Worm (Caenorhabditis elegans): ENCODE measurements around the gene Y17G7B.21.
A peak's percentile ranks its signal among the peaks of the same experiment; 100 is the strongest.

Gene Y17G7B.21

DNA sequence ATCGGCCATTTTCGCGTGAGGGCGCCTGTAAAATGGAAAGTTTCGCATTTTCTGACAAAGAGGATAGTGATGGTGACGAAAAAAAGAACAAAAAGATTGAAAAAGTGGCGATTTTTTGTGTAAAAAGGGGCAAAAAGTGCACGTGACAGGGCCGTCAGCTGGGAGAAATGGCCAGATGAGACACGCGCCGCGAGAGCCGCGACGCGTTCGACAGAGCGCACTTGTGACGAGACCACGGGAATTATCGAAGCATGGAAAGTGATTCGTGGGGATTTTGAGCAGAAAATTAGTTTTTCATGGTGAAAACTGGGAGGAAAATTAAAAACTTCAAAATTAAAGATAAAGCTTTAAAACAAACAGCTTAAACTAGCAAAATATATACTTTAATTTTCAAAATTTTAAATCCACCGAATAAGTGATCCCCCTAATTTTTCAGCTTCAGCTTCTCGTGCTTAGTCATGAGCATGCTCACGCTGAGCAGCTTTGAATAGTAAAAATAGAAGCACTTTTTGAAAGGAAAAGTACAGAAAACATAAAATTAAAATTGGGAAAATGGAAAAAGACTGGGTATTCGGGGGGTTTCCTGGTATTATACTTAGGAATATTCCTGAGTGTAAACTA, 9.8 kb downstream of the Y17G7B.21 start, which contains the start of gene W03C9.5 (continued):
- TF ChIP-seq Y53F4B.3 (GFP tag; IDR thresholded peaks at IDR 0.05): peak; percentile 55; the same call in 1 of the 2 replicates
- peak; percentile 72 for TF ChIP-seq F22D6.2 (tag; optimal IDR thresholded peaks at IDR 0.05)
- TF ChIP-seq cebp-1 (GFP tag; IDR thresholded peaks at IDR 0.05): peak; percentile 66
- TF ChIP-seq cebp-1 (tag; optimal IDR thresholded peaks at IDR 0.05): peak; percentile 88

DNA sequence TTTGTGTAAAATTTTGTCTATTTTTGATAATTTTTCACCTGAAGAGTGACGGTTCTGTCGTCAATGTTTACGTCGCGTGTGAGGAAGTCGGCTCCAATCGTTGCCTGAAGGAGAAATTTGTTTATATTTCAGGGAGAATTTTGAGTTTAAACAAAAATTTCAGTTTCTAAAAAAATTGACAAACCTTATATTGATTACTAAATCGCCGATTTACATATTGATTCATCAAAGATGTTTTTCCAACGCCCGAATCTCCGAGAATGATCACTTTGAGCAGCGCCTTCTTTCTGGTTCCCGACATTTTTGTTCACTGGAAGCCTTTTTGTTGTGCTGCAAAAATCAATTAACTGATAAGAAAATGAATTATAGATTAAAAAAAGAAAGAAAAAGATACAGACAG, 10.9 kb downstream of the Y17G7B.21 start, which contains the start of gene rab-7:
rab-7 (minus strand) TSS at position 330 of the 400 bp plus-strand sequence.
- TF ChIP-seq snpc-3.4 (tag; optimal IDR thresholded peaks at IDR 0.05) (no peak), F10E7.11 (tag; optimal IDR thresholded peaks at IDR 0.05) (peak; percentile 24), attf-3 (GFP tag; conservative IDR thresholded peaks at IDR 0.05) (no peak), dox-1 (GFP tag; IDR thresholded peaks at IDR 0.05) (no peak), F57C9.4 (tag; optimal IDR thresholded peaks at IDR 0.05) (no peak), T07F8.4 (tag; optimal IDR thresholded peaks at IDR 0.05) (no peak), egl-18 (GFP tag; IDR thresholded peaks at IDR 0.05) (no peak), atf-7 (tag; optimal IDR thresholded peaks at IDR 0.05) (peak; percentile 63), F57A8.1 (GFP tag; optimal IDR thresholded peaks at IDR 0.05) (no peak), ceh-58 (GFP tag; IDR thresholded peaks at IDR 0.05) (no peak), bed-1 (GFP tag; IDR thresholded peaks at IDR 0.05) (no peak), sdz-38 (tag; optimal IDR thresholded peaks at IDR 0.05) (no peak), D2030.7 (GFP tag; IDR thresholded peaks at IDR 0.05) (0 out of 2 replicates have a peak, but pooled peaks have one; percentile 36), madf-6 (GFP tag; IDR thresholded peaks at IDR 0.05) (no peak), F49E8.2 (tag; optimal IDR thresholded peaks at IDR 0.05; ENCODE audit: insufficient read depth) (peak; percentile 15), F39B2.1 (GFP tag; IDR thresholded peaks at IDR 0.05) (0 out of 2 replicates have a peak, but pooled peaks have one; percentile 19), mxl-1 (tag; optimal IDR thresholded peaks at IDR 0.05) (no peak), nhr-27 (tag; optimal IDR thresholded peaks at IDR 0.05) (no peak), sea-2 (GFP tag; IDR thresholded peaks at IDR 0.05) (no peak), ztf-25 (GFP tag; IDR thresholded peaks at IDR 0.05) (no peak), pbrm-1 (GFP tag; IDR thresholded peaks at IDR 0.05) (0 out of 2 replicates have a peak, but pooled peaks have one; percentile 32), madf-3 (GFP tag; IDR thresholded peaks at IDR 0.05) (peak; percentile 79), nfya-1 (tag; optimal IDR thresholded peaks at IDR 0.05; ENCODE audit: borderline replicate concordance, insufficient read depth) (no peak), B0035.1 (tag; optimal IDR thresholded peaks at IDR 0.05) (no peak), hmg-20 (GFP tag; IDR thresholded peaks at IDR 0.05) (no peak), mes-4 (tag; optimal IDR thresholded peaks at IDR 0.05) (no peak), attf-6 (GFP tag; IDR thresholded peaks at IDR 0.05) (0 out of 2 replicates have a peak, but pooled peaks have one; percentile 10), rpc-1 (optimal IDR thresholded peaks at IDR 0.05) (no peak), rpc-1 (tag; optimal IDR thresholded peaks at IDR 0.05) (no peak), rec-8 (tag; optimal IDR thresholded peaks at IDR 0.05) (no peak), nfya-2 (GFP tag; IDR thresholded peaks at IDR 0.05) (no peak), somi-1 (GFP tag; optimal IDR thresholded peaks at IDR 0.05) (no peak), bed-2 (GFP tag; IDR thresholded peaks at IDR 0.05) (no peak), attf-5 (GFP tag; optimal IDR thresholded peaks at IDR 0.05) (no peak), K12H6.12 (tag; optimal IDR thresholded peaks at IDR 0.05) (no peak), egrh-3 (GFP tag; IDR thresholded peaks at IDR 0.05) (no peak), aptf-2 (GFP tag; conservative IDR thresholded peaks at IDR 0.05) (no peak), lir-1 (GFP tag; conservative IDR thresholded peaks at IDR 0.05) (no peak), tbp1 (GFP tag; optimal IDR thresholded peaks at IDR 0.05) (no peak), ztf-6 (GFP tag; IDR thresholded peaks at IDR 0.05) (no peak), fkh-3 (tag; optimal IDR thresholded peaks at IDR 0.05) (no peak), F23B12.7 (tag; optimal IDR thresholded peaks at IDR 0.05; ENCODE audit: insufficient read depth) (peak; percentile 51), B0336.3 (GFP tag; IDR thresholded peaks at IDR 0.05) (0 out of 2 replicates have a peak, but pooled peaks have one; percentile 29)

Measured in whole organism, young adult.